Worm (Caenorhabditis elegans) whole organism, L1 larva: Measurements from ENCODE around the gene clc-3.

Experiments used
- C04F5.9 ChIP-seq: sonication (generic microtip); optimal IDR thresholded peaks from 2 replicates; lab custom pipeline; 2016; ENCODE audit warnings: missing genetic modification characterization, missing compliant biosample characterization
- F16B12.6 ChIP-seq: fragments of 150-350 bp; optimal IDR thresholded peaks from 2 replicates; lab custom pipeline; 2014; ENCODE audit warnings: missing biosample characterization, missing genetic modification characterization
- Y116A8C.19 ChIP-seq: sonication (generic microtip); optimal IDR thresholded peaks from 2 replicates; lab custom pipeline; 2016; ENCODE audit warnings: missing compliant biosample characterization, missing genetic modification characterization, borderline replicate concordance
- aha-1 ChIP-seq: fragments of 150-350 bp; optimal IDR thresholded peaks from 2 replicates; lab custom pipeline; 2014; ENCODE audit warnings: missing biosample characterization, missing genetic modification characterization
- aly-2 ChIP-seq: fragments of 150-350 bp; optimal IDR thresholded peaks from 2 replicates; lab custom pipeline; 2014; ENCODE audit warnings: missing biosample characterization, missing genetic modification characterization
- ama-1 ChIP-seq: fragments of 150-350 bp; optimal IDR thresholded peaks from 2 replicates; lab custom pipeline; 2014
- blmp-1 ChIP-seq: fragments of 150-350 bp; optimal IDR thresholded peaks from 2 replicates; lab custom pipeline; 2014; ENCODE audit warnings: missing biosample characterization, missing genetic modification characterization
- ceh-63 ChIP-seq: fragments of 200-800 bp; sonication (Bioruptor generic); optimal IDR thresholded peaks from 2 replicates; lab custom pipeline; 2018; ENCODE audit warnings: mild to moderate bottlenecking, missing genetic modification characterization, missing compliant biosample characterization
- ceh-8 ChIP-seq: fragments of 200-800 bp; sonication (Bioruptor generic); optimal IDR thresholded peaks from 2 replicates; lab custom pipeline; 2018; ENCODE audit warnings: mild to moderate bottlenecking, missing genetic modification characterization, moderate library complexity, missing compliant biosample characterization
- ceh-82 ChIP-seq, 3 experiments: fragments of 150-350 bp in 1 of 3; sonication (generic microtip) in 2 of 3; optimal IDR thresholded peaks; 2 replicates each; lab custom pipeline; 2014 to 2017; ENCODE audit warnings: missing biosample characterization in 3 of 3, missing genetic modification characterization in 3 of 3
- ceh-88 ChIP-seq: fragments of 200-800 bp; sonication (Bioruptor generic); IDR thresholded peaks from 2 replicates; pipeline ENCODE4 v1.3.6; 2022; ENCODE audit warnings: missing genetic modification characterization, missing compliant biosample characterization
- ces-1 ChIP-seq: fragments of 150-350 bp; optimal IDR thresholded peaks from 2 replicates; lab custom pipeline; 2014; ENCODE audit warnings: missing biosample characterization, missing genetic modification reagents, missing genetic modification characterization
- dpl-1 ChIP-seq, 3 experiments: fragments of 150-350 bp in 2 of 3; sonication (generic microtip) in 1 of 3; optimal IDR thresholded peaks; 2 replicates each; lab custom pipeline; 2014 to 2017; ENCODE audit warnings: missing biosample characterization in 3 of 3, missing genetic modification characterization in 3 of 3, missing genetic modification reagents in 3 of 3
- efl-3 ChIP-seq: fragments of 200-800 bp; sonication (Bioruptor generic); optimal IDR thresholded peaks from 2 replicates; lab custom pipeline; 2018; ENCODE audit warnings: mild to moderate bottlenecking, missing genetic modification characterization, missing compliant biosample characterization
- elt-2 ChIP-seq: sonication (generic microtip); optimal IDR thresholded peaks from 2 replicates; lab custom pipeline; 2016; ENCODE audit warnings: missing genetic modification characterization, mild to moderate bottlenecking, inconsistent platforms, missing compliant biosample characterization, missing genetic modification reagents
- fkh-10 ChIP-seq: sonication (generic microtip); optimal IDR thresholded peaks from 2 replicates; lab custom pipeline; 2017; ENCODE audit warnings: missing biosample characterization, missing genetic modification reagents, missing genetic modification characterization
- fkh-4 ChIP-seq: sonication (generic microtip); optimal IDR thresholded peaks from 2 replicates; lab custom pipeline; 2016; ENCODE audit warnings: missing compliant biosample characterization, missing genetic modification characterization, borderline replicate concordance
- fos-1 ChIP-seq: fragments of 150-350 bp; optimal IDR thresholded peaks from 2 replicates; lab custom pipeline; 2014; ENCODE audit warnings: missing biosample characterization, missing genetic modification characterization
- grh-1 ChIP-seq: fragments of 200-800 bp; sonication (Bioruptor generic); IDR thresholded peaks from 2 replicates; pipeline ENCODE4 v1.3.6; 2022; ENCODE audit warnings: missing genetic modification reagents, missing genetic modification characterization, missing compliant biosample characterization
- hlh-4 ChIP-seq: sonication (generic microtip); optimal IDR thresholded peaks from 2 replicates; lab custom pipeline; 2016; ENCODE audit warnings: mild to moderate bottlenecking, missing genetic modification characterization, missing compliant biosample characterization
- isw-1 ChIP-seq: fragments of 200-800 bp; sonication (Bioruptor generic); IDR thresholded peaks from 2 replicates; pipeline ENCODE4 v1.3.6; 2022; ENCODE audit warnings: missing genetic modification characterization, missing compliant biosample characterization
- jun-1 ChIP-seq: fragments of 150-350 bp; optimal IDR thresholded peaks from 2 replicates; lab custom pipeline; 2014; ENCODE audit warnings: missing biosample characterization, missing genetic modification reagents, missing genetic modification characterization
- lin-14 ChIP-seq: fragments of 200-800 bp; sonication (Bioruptor generic); optimal IDR thresholded peaks from 2 replicates; lab custom pipeline; 2018; ENCODE audit warnings: mild to moderate bottlenecking, missing genetic modification characterization, moderate library complexity, missing compliant biosample characterization
- lin-15B ChIP-seq: fragments of 150-350 bp; sonication (generic microtip); optimal IDR thresholded peaks from 3 replicates; lab custom pipeline; 2014; ENCODE audit warnings: missing biosample characterization, missing genetic modification characterization
- lin-35 ChIP-seq, 2 experiments: fragments of 150-350 bp; optimal IDR thresholded peaks; 2 replicates each; lab custom pipeline; 2014; ENCODE audit warnings: missing biosample characterization in 2 of 2, missing genetic modification characterization in 2 of 2, missing genetic modification reagents in 2 of 2
- lir-3 ChIP-seq: sonication (generic microtip); optimal IDR thresholded peaks from 2 replicates; lab custom pipeline; 2016; ENCODE audit warnings: mild to moderate bottlenecking, missing genetic modification characterization, moderate library complexity, missing compliant biosample characterization; ENCODE audit not compliant: poor library complexity
- mab-9 ChIP-seq: fragments of 200-800 bp; sonication (Bioruptor generic); IDR thresholded peaks from 2 replicates; pipeline ENCODE4 v1.3.6; 2022; ENCODE audit warnings: missing genetic modification reagents, missing genetic modification characterization, missing compliant biosample characterization
- mdl-1 ChIP-seq, 2 experiments: fragments of 150-350 bp; optimal IDR thresholded peaks; 2 replicates each; lab custom pipeline; 2014 to 2017; ENCODE audit warnings: missing biosample characterization in 2 of 2, missing genetic modification characterization in 2 of 2, inconsistent platforms in 1 of 2
- mef-2 ChIP-seq: fragments of 150-350 bp; optimal IDR thresholded peaks from 2 replicates; lab custom pipeline; 2014; ENCODE audit warnings: missing biosample characterization, missing genetic modification characterization
- nhr-11 ChIP-seq: fragments of 150-350 bp; optimal IDR thresholded peaks from 2 replicates; lab custom pipeline; 2014; ENCODE audit warnings: missing biosample characterization, missing genetic modification characterization
- nhr-20 ChIP-seq: sonication (generic microtip); optimal IDR thresholded peaks from 2 replicates; lab custom pipeline; 2016; ENCODE audit warnings: mild to moderate bottlenecking, missing genetic modification characterization, missing compliant biosample characterization
- nhr-237 ChIP-seq: fragments of 150-350 bp; optimal IDR thresholded peaks from 2 replicates; lab custom pipeline; 2014; ENCODE audit warnings: missing biosample characterization, missing genetic modification characterization
- nhr-28 ChIP-seq: fragments of 150-350 bp; optimal IDR thresholded peaks from 2 replicates; lab custom pipeline; 2014; ENCODE audit warnings: missing biosample characterization, missing genetic modification characterization
- nhr-47 ChIP-seq: sonication (generic microtip); optimal IDR thresholded peaks from 2 replicates; lab custom pipeline; 2016; ENCODE audit warnings: mild to moderate bottlenecking, missing genetic modification characterization, moderate library complexity, missing compliant biosample characterization
- nhr-76 ChIP-seq: sonication (generic microtip); optimal IDR thresholded peaks from 2 replicates; lab custom pipeline; 2017; ENCODE audit warnings: missing biosample characterization, missing genetic modification characterization
- nhr-84 ChIP-seq: sonication (generic microtip); optimal IDR thresholded peaks from 2 replicates; lab custom pipeline; 2017; ENCODE audit warnings: missing biosample characterization, missing genetic modification characterization
- nhr-85 ChIP-seq: sonication (generic microtip); peaks from one replicate; lab custom pipeline; 2016; ENCODE audit warnings: missing genetic modification characterization, inconsistent platforms, missing compliant biosample characterization
- nhr-90 ChIP-seq: sonication (generic microtip); optimal IDR thresholded peaks from 2 replicates; lab custom pipeline; 2016; ENCODE audit warnings: mild to moderate bottlenecking, missing genetic modification characterization, missing compliant biosample characterization; ENCODE audit not compliant: poor library complexity
- pag-3 ChIP-seq: sonication (generic microtip); optimal IDR thresholded peaks from 2 replicates; lab custom pipeline; 2017; ENCODE audit warnings: missing genetic modification characterization, mild to moderate bottlenecking, missing compliant biosample characterization, antibody characterized with exemption, borderline replicate concordance; ENCODE audit not compliant: insufficient read depth
- pqm-1 ChIP-seq: sonication (generic microtip); optimal IDR thresholded peaks from 3 replicates; lab custom pipeline; 2017; ENCODE audit warnings: missing biosample characterization, missing genetic modification characterization
- skn-1 ChIP-seq: fragments of 150-350 bp; optimal IDR thresholded peaks from 2 replicates; lab custom pipeline; 2014; ENCODE audit warnings: missing biosample characterization, missing genetic modification characterization
- snpc-4 ChIP-seq: fragments of 150-350 bp; optimal IDR thresholded peaks from 2 replicates; lab custom pipeline; 2014; ENCODE audit warnings: missing biosample characterization, missing genetic modification characterization
- snu-23 ChIP-seq: sonication (generic microtip); optimal IDR thresholded peaks from 2 replicates; lab custom pipeline; 2016; ENCODE audit warnings: missing genetic modification characterization, missing compliant biosample characterization
- sptf-1 ChIP-seq: fragments of 150-350 bp; optimal IDR thresholded peaks from 2 replicates; lab custom pipeline; 2014; ENCODE audit warnings: missing biosample characterization, missing genetic modification characterization
- sup-37 ChIP-seq: fragments of 200-800 bp; sonication (Bioruptor generic); optimal IDR thresholded peaks from 2 replicates; lab custom pipeline; 2018; ENCODE audit warnings: mild to moderate bottlenecking, missing genetic modification characterization, missing compliant biosample characterization
- swsn-7 ChIP-seq: sonication (generic microtip); optimal IDR thresholded peaks from 2 replicates; lab custom pipeline; 2016; ENCODE audit warnings: missing genetic modification characterization, missing compliant biosample characterization
- tlp-1 ChIP-seq: fragments of 150-350 bp; optimal IDR thresholded peaks from 2 replicates; lab custom pipeline; 2014; ENCODE audit warnings: missing biosample characterization, missing genetic modification characterization
- unc-130 ChIP-seq: fragments of 150-350 bp; optimal IDR thresholded peaks from 2 replicates; lab custom pipeline; 2017; ENCODE audit warnings: missing biosample characterization, missing genetic modification characterization, inconsistent platforms
- unc-30 ChIP-seq: sonication (generic microtip); optimal IDR thresholded peaks from 2 replicates; lab custom pipeline; 2017; ENCODE audit warnings: missing biosample characterization, missing genetic modification characterization
- unc-62 ChIP-seq: fragments of 150-350 bp; optimal IDR thresholded peaks from 2 replicates; lab custom pipeline; 2014; ENCODE audit warnings: missing biosample characterization, missing genetic modification reagents, missing genetic modification characterization
- unc-86 ChIP-seq: sonication (generic microtip); optimal IDR thresholded peaks from 2 replicates; lab custom pipeline; 2016; ENCODE audit warnings: missing genetic modification characterization, missing compliant biosample characterization
- unc-98 ChIP-seq: fragments of 200-800 bp; sonication (Bioruptor generic); IDR thresholded peaks from 2 replicates; pipeline ENCODE4 v1.3.6; 2022; ENCODE audit warnings: missing genetic modification characterization, missing compliant biosample characterization
- vab-15 ChIP-seq: sonication (generic microtip); optimal IDR thresholded peaks from 2 replicates; lab custom pipeline; 2017; ENCODE audit warnings: missing genotype, mild to moderate bottlenecking, missing genetic modification characterization, missing compliant biosample characterization
- xbp-1 ChIP-seq: sonication (generic microtip); optimal IDR thresholded peaks from 2 replicates; lab custom pipeline; 2016; ENCODE audit warnings: missing genetic modification characterization, missing compliant biosample characterization

The clc-3 gene

ce11 chrX:3379114-3379513 lies 4.6 kb upstream of the clc-3 start, which contains the start of gene sorf-1 (continued):
- TF ChIP-seq aly-2 (no peak), unc-98 (GFP tag; lab: Robert Waterston, UW) (no peak), vab-15 (tag; lab: Kevin White, UChicago) (peak; percentile 17), fos-1 (tag; lab: Kevin White, UChicago) (no peak), fkh-10 (GFP tag; lab: Kevin White, UChicago) (no peak), nhr-11 (tag; lab: Kevin White, UChicago) (no peak), ceh-63 (no peak), efl-3 (GFP tag; lab: Kevin White, UChicago) (no peak), ceh-8 (no peak), nhr-237 (tag; lab: Kevin White, UChicago) (no peak), xbp-1 (tag; lab: Kevin White, UChicago) (peak; percentile 42), C04F5.9 (peak; percentile 18), snpc-4 (tag; lab: Kevin White, UChicago) (no peak), pqm-1 (tag; lab: Kevin White, UChicago) (no peak), snu-23 (peak; percentile 59), ama-1 (lab: Kevin White, UChicago) (no peak), nhr-47 (peak; percentile 58), Y116A8C.19 (tag; lab: Kevin White, UChicago) (no peak), nhr-85 (peak; percentile 80), unc-86 (tag; lab: Kevin White, UChicago) (no peak), blmp-1 (tag; lab: Kevin White, UChicago) (peak; percentile 28), isw-1 (GFP tag; lab: Robert Waterston, UW) (no peak; the same call in 1 of the 2 replicates), hlh-4 (no peak), tlp-1 (tag; lab: Kevin White, UChicago) (no peak), fkh-4 (tag; lab: Kevin White, UChicago) (peak; percentile 52), lin-14 (GFP tag; lab: Kevin White, UChicago) (peak; percentile 73), mdl-1 (tag; optimal IDR thresholded peaks at IDR 0.05; lab: Kevin White, UChicago) (no peak), nhr-84 (tag; lab: Kevin White, UChicago) (no peak), pag-3 (tag; lab: Kevin White, UChicago) (no peak), swsn-7 (tag; lab: Kevin White, UChicago) (peak; percentile 54), lin-35 (GFP tag; optimal IDR thresholded peaks at IDR 0.05; lab: Kevin White, UChicago) (no peak), lir-3 (peak; percentile 77), nhr-20 (peak; percentile 49), skn-1 (tag; lab: Kevin White, UChicago) (no peak), mab-9 (GFP tag; lab: Robert Waterston, UW) (no peak), nhr-76 (tag; lab: Kevin White, UChicago) (no peak), ceh-88 (GFP tag; lab: Robert Waterston, UW) (no peak), grh-1 (GFP tag; lab: Robert Waterston, UW) (no peak), unc-130 (no peak), sptf-1 (no peak), F16B12.6 (tag; lab: Kevin White, UChicago) (no peak), sup-37 (GFP tag; lab: Kevin White, UChicago) (no peak), dpl-1 (GFP tag; optimal IDR thresholded peaks at IDR 0.05; lab: Kevin White, UChicago) (peak in 2 of 3 experiments; percentile 22 to 46), ceh-82 (tag; optimal IDR thresholded peaks at IDR 0.05; lab: Kevin White, UChicago) (no peak), aha-1 (no peak), lin-15B (tag; lab: Kevin White, UChicago) (no peak), mef-2 (no peak), nhr-28 (tag; lab: Kevin White, UChicago) (no peak), nhr-90 (peak; percentile 46), elt-2 (no peak), jun-1 (tag; lab: Kevin White, UChicago) (no peak), ces-1 (GFP tag; lab: Kevin White, UChicago) (no peak), unc-62 (GFP tag; lab: Kevin White, UChicago) (no peak), unc-30 (tag; lab: Kevin White, UChicago) (no peak)
